Fruit fly (Drosophila melanogaster) whole organism, prepupa: ENCODE measurements around the gene CG14314.

Experiments
- Blimp-1 ChIP-seq: fragments of 200-800 bp; sonication (Bioruptor generic); optimal IDR thresholded peaks from 3 replicates; lab custom pipeline; 2017; ENCODE audit warnings: missing biosample characterization, missing genetic modification characterization, mild to moderate bottlenecking, moderate library complexity, missing genetic modification reagents
- CG10631 ChIP-seq: fragments of 200-800 bp; sonication (Bioruptor generic); optimal IDR thresholded peaks from 2 replicates; lab custom pipeline; 2016; ENCODE audit warnings: missing biosample characterization, missing genetic modification characterization
- CG11294 ChIP-seq: fragments of 200-800 bp; sonication (Bioruptor generic); IDR thresholded peaks from 2 replicates; pipeline ENCODE4 v1.3.6; 2022; ENCODE audit warnings: missing biosample characterization, missing genetic modification characterization
- CG11762 ChIP-seq: fragments of 200-800 bp; sonication (Bioruptor generic); optimal IDR thresholded peaks from 3 replicates; lab custom pipeline; 2016; ENCODE audit warnings: missing biosample characterization, missing genetic modification characterization; ENCODE audit not compliant: insufficient read depth
- CG11902 ChIP-seq: fragments of 200-800 bp; sonication (Bioruptor generic); optimal IDR thresholded peaks from 3 replicates; lab custom pipeline; 2016; ENCODE audit warnings: missing biosample characterization, missing genetic modification characterization
- CG15336 ChIP-seq: fragments of 200-800 bp; sonication (Bioruptor generic); IDR thresholded peaks from 2 replicates; pipeline ENCODE4 v1.3.6; 2022; ENCODE audit warnings: missing biosample characterization, missing genetic modification characterization
- CG1621 ChIP-seq: fragments of 200-800 bp; sonication (Bioruptor generic); optimal IDR thresholded peaks from 3 replicates; lab custom pipeline; 2018; ENCODE audit warnings: missing biosample characterization, mild to moderate bottlenecking, missing genetic modification characterization
- CG16779 ChIP-seq: fragments of 200-800 bp; sonication (Bioruptor generic); optimal IDR thresholded peaks from 3 replicates; lab custom pipeline; 2017; ENCODE audit warnings: missing biosample characterization, mild to moderate bottlenecking, missing genetic modification characterization
- CG31627 ChIP-seq: fragments of 200-800 bp; sonication (Bioruptor generic); optimal IDR thresholded peaks from 3 replicates; lab custom pipeline; 2016; ENCODE audit warnings: missing biosample characterization, missing genetic modification characterization
- CG34406 ChIP-seq: fragments of 200-800 bp; sonication (Bioruptor generic); optimal IDR thresholded peaks from 3 replicates; lab custom pipeline; 2016; ENCODE audit warnings: missing biosample characterization, missing genetic modification characterization
- CG3919 ChIP-seq: fragments of 200-800 bp; sonication (Bioruptor generic); optimal IDR thresholded peaks from 3 replicates; lab custom pipeline; 2016; ENCODE audit warnings: missing biosample characterization, missing genetic modification characterization
- CG4318 ChIP-seq: fragments of 200-800 bp; sonication (Bioruptor generic); optimal IDR thresholded peaks from 3 replicates; lab custom pipeline; 2017; ENCODE audit warnings: missing biosample characterization, mild to moderate bottlenecking, missing genetic modification characterization
- CG6276 ChIP-seq: fragments of 200-800 bp; sonication (Bioruptor generic); optimal IDR thresholded peaks from 2 replicates; lab custom pipeline; 2017; ENCODE audit warnings: missing biosample characterization, mild to moderate bottlenecking, missing genetic modification characterization
- CG6792 ChIP-seq: fragments of 200-800 bp; sonication (Bioruptor generic); optimal IDR thresholded peaks from 3 replicates; lab custom pipeline; 2016; ENCODE audit warnings: missing biosample characterization, missing genetic modification characterization
- CG6854 ChIP-seq: fragments of 200-800 bp; sonication (Bioruptor generic); optimal IDR thresholded peaks from 2 replicates; lab custom pipeline; 2017; ENCODE audit warnings: missing biosample characterization, mild to moderate bottlenecking, missing genetic modification characterization
- CG7368 ChIP-seq: fragments of 200-800 bp; sonication (Bioruptor generic); optimal IDR thresholded peaks from 3 replicates; lab custom pipeline; 2016; ENCODE audit warnings: missing biosample characterization, missing genetic modification characterization
- CG8119 ChIP-seq: fragments of 200-800 bp; sonication (Bioruptor generic); IDR thresholded peaks from 3 replicates; pipeline ENCODE4 v1.3.6; 2022; ENCODE audit warnings: missing biosample characterization, missing genetic modification characterization
- CG8632 ChIP-seq: fragments of 200-800 bp; sonication (Bioruptor generic); optimal IDR thresholded peaks from 3 replicates; lab custom pipeline; 2016; ENCODE audit warnings: missing biosample characterization, missing genetic modification characterization
- CG9139 ChIP-seq: fragments of 200-800 bp; sonication (Bioruptor generic); optimal IDR thresholded peaks from 3 replicates; lab custom pipeline; 2017; ENCODE audit warnings: missing biosample characterization, mild to moderate bottlenecking, missing genetic modification characterization
- Eip75B ChIP-seq: fragments of 200-800 bp; sonication (Bioruptor generic); optimal IDR thresholded peaks from 3 replicates; lab custom pipeline; 2016; ENCODE audit warnings: missing biosample characterization, missing genetic modification characterization
- Eip78C ChIP-seq: fragments of 200-800 bp; sonication (Bioruptor generic); peaks from one replicate; lab custom pipeline; 2016; ENCODE audit warnings: missing biosample characterization, missing genetic modification characterization
- Eip93F ChIP-seq: fragments of 200-800 bp; sonication (Bioruptor generic); optimal IDR thresholded peaks from 2 replicates; lab custom pipeline; 2016; ENCODE audit warnings: missing biosample characterization, mild to moderate bottlenecking, missing genetic modification characterization
- Ets21C ChIP-seq: fragments of 200-800 bp; sonication (Bioruptor generic); optimal IDR thresholded peaks from 3 replicates; lab custom pipeline; 2016; ENCODE audit warnings: missing biosample characterization, missing genetic modification characterization
- Ets96B ChIP-seq: fragments of 200-800 bp; optimal IDR thresholded peaks from 2 replicates; lab custom pipeline; 2019; ENCODE audit warnings: missing biosample characterization, mild to moderate bottlenecking, missing genetic modification characterization, moderate library complexity
- Gug ChIP-seq: fragments of 200-800 bp; sonication (Bioruptor generic); IDR thresholded peaks from 2 replicates; pipeline ENCODE4 v1.3.6; 2022; ENCODE audit warnings: missing biosample characterization, missing genetic modification characterization
- Hr38 ChIP-seq: sonication (Bioruptor generic); optimal IDR thresholded peaks from 2 replicates; lab custom pipeline; 2016; ENCODE audit warnings: missing biosample characterization, missing genetic modification characterization
- Hr4 ChIP-seq: fragments of 200-800 bp; sonication (Bioruptor generic); optimal IDR thresholded peaks from 3 replicates; lab custom pipeline; 2016; ENCODE audit warnings: missing biosample characterization, missing genetic modification characterization
- Lpt ChIP-seq: fragments of 200-800 bp; sonication (Bioruptor generic); optimal IDR thresholded peaks from 3 replicates; lab custom pipeline; 2016; ENCODE audit warnings: missing biosample characterization, missing genetic modification characterization
- Met ChIP-seq: fragments of 200-800 bp; sonication (Bioruptor generic); optimal IDR thresholded peaks from 3 replicates; lab custom pipeline; 2016; ENCODE audit warnings: missing biosample characterization, missing genetic modification characterization
- Smox ChIP-seq: fragments of 200-800 bp; sonication (Bioruptor generic); optimal IDR thresholded peaks from 3 replicates; lab custom pipeline; 2016; ENCODE audit warnings: missing biosample characterization, missing genetic modification characterization
- Sox14 ChIP-seq: fragments of 200-800 bp; sonication (Bioruptor generic); optimal IDR thresholded peaks from 3 replicates; lab custom pipeline; 2016; ENCODE audit warnings: missing biosample characterization, missing genetic modification characterization
- Sox15 ChIP-seq: fragments of 200-800 bp; sonication (Bioruptor generic); optimal IDR thresholded peaks from 3 replicates; lab custom pipeline; 2016; ENCODE audit warnings: missing biosample characterization, missing genetic modification characterization
- achi ChIP-seq: fragments of 200-800 bp; sonication (Bioruptor generic); optimal IDR thresholded peaks from 3 replicates; lab custom pipeline; 2016; ENCODE audit warnings: missing biosample characterization, missing genetic modification characterization
- acj6 ChIP-seq: fragments of 200-800 bp; sonication (Bioruptor generic); optimal IDR thresholded peaks from 3 replicates; lab custom pipeline; 2016; ENCODE audit warnings: missing biosample characterization, missing genetic modification characterization
- cyc ChIP-seq: fragments of 200-800 bp; sonication (Bioruptor generic); optimal IDR thresholded peaks from 3 replicates; lab custom pipeline; 2016; ENCODE audit warnings: missing biosample characterization, missing genetic modification characterization
- dac ChIP-seq: fragments of 200-800 bp; sonication (Bioruptor generic); optimal IDR thresholded peaks from 2 replicates; lab custom pipeline; 2017; ENCODE audit warnings: missing biosample characterization, mild to moderate bottlenecking, missing genetic modification characterization
- dsx ChIP-seq: fragments of 200-800 bp; optimal IDR thresholded peaks from 3 replicates; lab custom pipeline; 2019; ENCODE audit warnings: missing biosample characterization, mild to moderate bottlenecking, missing genetic modification characterization, moderate library complexity; ENCODE audit not compliant: poor library complexity, severe bottlenecking
- eg ChIP-seq: fragments of 200-800 bp; sonication (Bioruptor generic); IDR thresholded peaks from 3 replicates; pipeline ENCODE4 v1.3.6; 2022; ENCODE audit warnings: missing biosample characterization, missing genetic modification characterization
- esn ChIP-seq: fragments of 200-800 bp; sonication (Bioruptor generic); optimal IDR thresholded peaks from 2 replicates; lab custom pipeline; 2016; ENCODE audit warnings: missing biosample characterization, mild to moderate bottlenecking, missing genetic modification characterization, moderate library complexity
- fd59A ChIP-seq: fragments of 200-800 bp; sonication (Bioruptor generic); optimal IDR thresholded peaks from 2 replicates; lab custom pipeline; 2017; ENCODE audit warnings: missing biosample characterization, mild to moderate bottlenecking, missing genetic modification characterization, missing genetic modification reagents
- fd85E ChIP-seq: fragments of 200-800 bp; sonication (Bioruptor generic); optimal IDR thresholded peaks from 3 replicates; lab custom pipeline; 2016; ENCODE audit warnings: missing biosample characterization, missing genetic modification characterization
- fkh ChIP-seq: fragments of 200-800 bp; sonication (Bioruptor generic); optimal IDR thresholded peaks from 3 replicates; lab custom pipeline; 2017; ENCODE audit warnings: missing biosample characterization, mild to moderate bottlenecking, missing genetic modification characterization, moderate library complexity
- lz ChIP-seq: fragments of 200-800 bp; sonication (Bioruptor generic); optimal IDR thresholded peaks from 3 replicates; lab custom pipeline; 2016; ENCODE audit warnings: missing biosample characterization, missing genetic modification characterization
- net ChIP-seq: fragments of 200-800 bp; sonication (Bioruptor generic); optimal IDR thresholded peaks from 3 replicates; lab custom pipeline; 2016; ENCODE audit warnings: missing biosample characterization, missing genetic modification characterization
- pdm3 ChIP-seq: fragments of 200-800 bp; sonication (Bioruptor generic); optimal IDR thresholded peaks from 3 replicates; lab custom pipeline; 2016; ENCODE audit warnings: missing biosample characterization, missing genetic modification characterization
- salr ChIP-seq, 2 experiments: fragments of 200-800 bp; sonication (Bioruptor generic); optimal IDR thresholded peaks; 3 replicates each; lab custom pipeline; 2016 to 2018; ENCODE audit warnings: missing biosample characterization in 2 of 2, missing genetic modification characterization in 2 of 2, mild to moderate bottlenecking in 1 of 2
- spab ChIP-seq: fragments of 200-800 bp; sonication (Bioruptor generic); optimal IDR thresholded peaks from 2 replicates; lab custom pipeline; 2017; ENCODE audit warnings: missing biosample characterization, mild to moderate bottlenecking, missing genetic modification characterization, missing genetic modification reagents
- ss ChIP-seq, 2 experiments: fragments of 200-800 bp; sonication (Bioruptor generic); optimal IDR thresholded peaks; 2 replicates in 1 of 2; 3 replicates in 1 of 2; lab custom pipeline; 2017 to 2018; ENCODE audit warnings: mild to moderate bottlenecking in 2 of 2, missing biosample characterization in 2 of 2, missing genetic modification characterization in 2 of 2, moderate library complexity in 1 of 2
- svp ChIP-seq: fragments of 200-800 bp; sonication (Bioruptor generic); peaks from one replicate; lab custom pipeline; 2016; ENCODE audit warnings: missing biosample characterization, missing genetic modification characterization
- topi ChIP-seq: fragments of 200-800 bp; sonication (Bioruptor generic); optimal IDR thresholded peaks from 3 replicates; lab custom pipeline; 2016; ENCODE audit warnings: missing biosample characterization, missing genetic modification characterization
- vri ChIP-seq: fragments of 200-800 bp; sonication (Bioruptor generic); optimal IDR thresholded peaks from 3 replicates; lab custom pipeline; 2016; ENCODE audit warnings: missing biosample characterization, mild to moderate bottlenecking, missing genetic modification characterization

The CG14314 gene

DNA sequence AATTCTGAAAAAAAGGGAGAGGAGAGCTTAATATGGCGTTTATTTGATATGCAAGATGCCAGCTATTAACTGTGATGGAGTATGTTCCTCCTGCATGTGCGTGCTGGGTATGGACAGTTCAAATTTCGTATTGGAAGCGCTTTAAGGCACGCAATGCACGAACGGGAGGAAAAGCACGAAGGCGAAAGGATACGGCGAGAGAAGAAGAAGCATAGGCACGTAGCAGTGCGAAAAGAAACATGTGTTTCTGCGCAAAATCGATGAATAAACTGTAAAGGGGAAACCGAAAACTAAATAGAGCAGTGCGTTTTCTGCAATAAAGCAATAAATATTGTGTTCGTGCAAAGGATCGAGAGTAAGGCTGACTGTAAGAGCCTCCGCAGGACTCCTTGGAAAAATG is at the start of gene CG14314:
CG14314 (plus strand) TSS at position 243 of the 400 bp plus-strand sequence.
- TF ChIP-seq vri (GFP tag; lab: Kevin White, UChicago) = no peak
- no peak for TF ChIP-seq dac (GFP tag; lab: Kevin White, UChicago)
- TF ChIP-seq CG4318 = no peak
- TF ChIP-seq CG15336 (GFP tag; lab: Robert Waterston, UW) = no peak

DNA sequence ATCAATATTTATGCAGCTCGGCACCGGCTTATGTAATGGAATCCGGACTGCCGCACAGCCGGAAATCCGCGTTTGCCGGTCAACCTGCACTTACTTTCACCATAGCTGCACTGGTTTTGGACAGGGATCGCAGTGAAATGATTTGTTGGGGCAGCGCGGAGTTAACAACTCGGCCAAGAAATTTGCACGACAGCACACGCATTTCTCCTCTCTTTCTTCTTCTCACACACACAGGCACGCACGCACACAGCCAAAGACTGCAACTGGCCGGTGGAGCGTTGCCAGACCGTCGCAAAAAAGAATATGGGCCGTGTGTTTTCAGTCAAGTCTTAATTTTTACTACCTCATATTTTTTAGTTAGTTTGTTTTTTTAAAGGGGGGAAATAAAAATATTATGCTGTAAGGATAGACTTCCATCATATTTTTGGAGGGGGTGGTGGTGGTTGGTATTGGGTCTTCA is 49.7 kb upstream of the CG14314 start:
- TF ChIP-seq Gug (GFP tag; lab: Robert Waterston, UW) (no peak), lz (peak; percentile 8), CG6792 (GFP tag; lab: Kevin White, UChicago) (no peak), cyc (peak; percentile 20), CG6276 (GFP tag; lab: Kevin White, UChicago) (no peak), vri (GFP tag; lab: Kevin White, UChicago) (peak; percentile 44), Eip75B (GFP tag; lab: Kevin White, UChicago) (peak; percentile 10), CG6854 (GFP tag; lab: Kevin White, UChicago) (peak; percentile 15), Smox (GFP tag; lab: Kevin White, UChicago) (no peak), Sox14 (GFP tag; lab: Kevin White, UChicago) (peak; percentile 41), net (GFP tag; lab: Kevin White, UChicago) (no peak), CG11762 (GFP tag; lab: Kevin White, UChicago) (no peak), ss (GFP tag; optimal IDR thresholded peaks at IDR 0.05; lab: Kevin White, UChicago) (no peak), Hr38 (GFP tag; lab: Kevin White, UChicago) (no peak), CG11902 (GFP tag; lab: Kevin White, UChicago) (no peak), achi (no peak), CG7368 (GFP tag; lab: Kevin White, UChicago) (no peak), Sox15 (GFP tag; lab: Kevin White, UChicago) (no peak), CG15336 (GFP tag; lab: Robert Waterston, UW) (no peak), CG16779 (no peak), dsx (GFP tag; lab: Kevin White, UChicago) (no peak), CG9139 (GFP tag; lab: Kevin White, UChicago) (no peak), Eip93F (GFP tag; lab: Kevin White, UChicago) (no peak), Eip78C (peak; percentile 72), fd85E (GFP tag; lab: Kevin White, UChicago) (no peak), Ets96B (tag; lab: Kevin White, UChicago) (no peak), CG1621 (tag; lab: Kevin White, UChicago) (no peak), fkh (no peak), dac (GFP tag; lab: Kevin White, UChicago) (no peak), Lpt (no peak), spab (no peak), salr (GFP tag; optimal IDR thresholded peaks at IDR 0.05; lab: Kevin White, UChicago) (no peak), Hr4 (GFP tag; lab: Kevin White, UChicago) (no peak), CG8632 (no peak), CG8119 (GFP tag; lab: Robert Waterston, UW) (no peak), Ets21C (GFP tag; lab: Kevin White, UChicago) (no peak), Met (GFP tag; lab: Kevin White, UChicago) (no peak), topi (GFP tag; lab: Kevin White, UChicago) (no peak), pdm3 (GFP tag; lab: Kevin White, UChicago) (no peak), acj6 (no peak), esn (no peak), CG31627 (no peak), CG10631 (GFP tag; lab: Kevin White, UChicago) (no peak), Blimp-1 (GFP tag; lab: Kevin White, UChicago) (no peak), CG11294 (no peak), CG3919 (peak; percentile 23), svp (GFP tag; lab: Kevin White, UChicago) (no peak), eg (GFP tag; lab: Robert Waterston, UW) (no peak), fd59A (GFP tag; lab: Kevin White, UChicago) (no peak), CG34406 (GFP tag; lab: Kevin White, UChicago) (no peak)
